Worm (Caenorhabditis elegans) whole organism, L4 larva: ENCODE results near the gene clec-78.
A peak's percentile ranks its signal among the peaks of the same experiment; 100 is the strongest.

Experiments
- D1046.2 ChIP-seq: fragments of 200-800 bp; sonication (Bioruptor generic); IDR thresholded peaks from 2 replicates; pipeline ENCODE4 v1.3.6; 2022; ENCODE audit warnings: missing genetic modification characterization, missing compliant biosample characterization
- F37D6.2 ChIP-seq: sonication (generic microtip); optimal IDR thresholded peaks from 2 replicates; lab custom pipeline; 2016; ENCODE audit warnings: mild to moderate bottlenecking, missing genetic modification characterization, missing compliant biosample characterization
- F44E2.7 ChIP-seq: fragments of 200-800 bp; sonication (Bioruptor generic); IDR thresholded peaks from 2 replicates; pipeline ENCODE4 v2.1.2; 2022; ENCODE audit warnings: missing genetic modification characterization, missing compliant biosample characterization
- T20F7.1 ChIP-seq: fragments of 200-800 bp; sonication (Bioruptor generic); optimal IDR thresholded peaks from 2 replicates; lab custom pipeline; 2018; ENCODE audit warnings: mild to moderate bottlenecking, missing genetic modification characterization, missing compliant biosample characterization
- Y48G9A.11 ChIP-seq: fragments of 200-800 bp; sonication (Bioruptor generic); IDR thresholded peaks from 2 replicates; pipeline ENCODE4 v1.3.6; 2022; ENCODE audit warnings: missing genetic modification reagents, missing genetic modification characterization, missing compliant biosample characterization
- Y75B8A.6 ChIP-seq: fragments of 200-800 bp; sonication (Bioruptor generic); IDR thresholded peaks from 2 replicates; pipeline ENCODE4 v1.3.6; 2022; ENCODE audit warnings: missing genetic modification reagents, missing genetic modification characterization, missing compliant biosample characterization
- ZK546.5 ChIP-seq, 2 experiments: sonication (generic microtip); optimal IDR thresholded peaks; 2 replicates each; lab custom pipeline; 2017; ENCODE audit warnings: missing biosample characterization in 2 of 2, missing genetic modification characterization in 2 of 2
- aha-1 ChIP-seq: fragments of 150-350 bp; peaks from one replicate; lab custom pipeline; 2014; ENCODE audit warnings: missing biosample characterization, missing genetic modification characterization
- arid-1 ChIP-seq: fragments of 200-800 bp; sonication (Bioruptor generic); conservative IDR thresholded peaks from 2 replicates; pipeline ENCODE4 v1.3.6; 2022; ENCODE audit warnings: missing genetic modification reagents, missing genetic modification characterization, missing compliant biosample characterization
- attf-4 ChIP-seq: sonication (generic microtip); optimal IDR thresholded peaks from 3 replicates; lab custom pipeline; 2017; ENCODE audit warnings: missing biosample characterization, missing genetic modification characterization
- ces-1 ChIP-seq: fragments of 150-350 bp; sonication (generic microtip); optimal IDR thresholded peaks from 4 replicates; lab custom pipeline; 2014; ENCODE audit warnings: missing biosample characterization, missing genetic modification reagents, missing genetic modification characterization
- ctbp-1 ChIP-seq: fragments of 200-800 bp; sonication (Bioruptor generic); IDR thresholded peaks from 2 replicates; pipeline ENCODE4 v1.3.6; 2022; ENCODE audit warnings: missing genetic modification reagents, missing genetic modification characterization, missing compliant biosample characterization
- daf-16 ChIP-seq, 3 experiments: sonication (generic microtip); optimal IDR thresholded peaks; 2 replicates each; lab custom pipeline; 2016 to 2017; ENCODE audit warnings: missing genetic modification characterization in 3 of 3, missing genetic modification reagents in 3 of 3, mild to moderate bottlenecking in 2 of 3, missing compliant biosample characterization in 2 of 3, missing biosample characterization in 1 of 3, moderate library complexity in 1 of 3
- dmd-6 ChIP-seq: fragments of 200-800 bp; sonication (Bioruptor generic); IDR thresholded peaks from 2 replicates; pipeline ENCODE4 v1.3.6; 2022; ENCODE audit warnings: missing genetic modification reagents, missing genetic modification characterization, missing compliant biosample characterization
- dmd-8 ChIP-seq: fragments of 200-800 bp; sonication (Bioruptor generic); IDR thresholded peaks from 2 replicates; pipeline ENCODE4 v1.3.6; 2022; ENCODE audit warnings: missing genetic modification characterization, missing compliant biosample characterization
- dpl-1 ChIP-seq: fragments of 150-350 bp; optimal IDR thresholded peaks from 2 replicates; lab custom pipeline; 2014; ENCODE audit warnings: missing biosample characterization, missing genetic modification reagents, missing genetic modification characterization
- dve-1 ChIP-seq: sonication (generic microtip); optimal IDR thresholded peaks from 2 replicates; lab custom pipeline; 2017; ENCODE audit warnings: antibody characterized with exemption, mild to moderate bottlenecking, missing genetic modification characterization, missing compliant biosample characterization; ENCODE audit not compliant: insufficient read depth
- egl-43 ChIP-seq: fragments of 200-800 bp; sonication (Bioruptor generic); IDR thresholded peaks from 2 replicates; pipeline ENCODE4 v1.3.6; 2022; ENCODE audit warnings: missing genetic modification reagents, missing genetic modification characterization, missing compliant biosample characterization
- fkh-10 ChIP-seq: fragments of 150-350 bp; optimal IDR thresholded peaks from 2 replicates; lab custom pipeline; 2014; ENCODE audit warnings: missing biosample characterization, missing genetic modification reagents, missing genetic modification characterization
- gei-8 ChIP-seq: fragments of 200-800 bp; sonication (Bioruptor generic); optimal IDR thresholded peaks from 2 replicates; lab custom pipeline; 2018; ENCODE audit warnings: mild to moderate bottlenecking, missing genetic modification characterization, missing compliant biosample characterization
- hlh-11 ChIP-seq: fragments of 200-800 bp; sonication (Bioruptor generic); optimal IDR thresholded peaks from 2 replicates; lab custom pipeline; 2018; ENCODE audit warnings: mild to moderate bottlenecking, missing genetic modification characterization, missing compliant biosample characterization
- hmg-1.1 ChIP-seq: fragments of 200-800 bp; sonication (Bioruptor generic); IDR thresholded peaks from 2 replicates; pipeline ENCODE4 v1.3.6; 2022; ENCODE audit warnings: missing genetic modification reagents, missing genetic modification characterization, missing compliant biosample characterization
- jun-1 ChIP-seq: fragments of 150-350 bp; optimal IDR thresholded peaks from 2 replicates; lab custom pipeline; 2014; ENCODE audit warnings: missing biosample characterization, missing genetic modification reagents, missing genetic modification characterization
- lin-29 ChIP-seq: fragments of 200-800 bp; sonication (Bioruptor generic); IDR thresholded peaks from 2 replicates; pipeline ENCODE4 v1.3.6; 2022; ENCODE audit warnings: missing genetic modification reagents, missing genetic modification characterization, missing compliant biosample characterization
- lin-39 ChIP-seq: fragments of 150-350 bp; optimal IDR thresholded peaks from 2 replicates; lab custom pipeline; 2014; ENCODE audit warnings: missing biosample characterization, missing genetic modification reagents, missing genetic modification characterization
- lsy-2 ChIP-seq, 2 experiments: fragments of 150-350 bp in 1 of 2; sonication (generic microtip) in 1 of 2; optimal IDR thresholded peaks; 2 replicates each; lab custom pipeline; 2014 to 2017; ENCODE audit warnings: missing biosample characterization in 2 of 2, missing genetic modification characterization in 2 of 2
- madf-9 ChIP-seq: fragments of 200-800 bp; sonication (Bioruptor generic); conservative IDR thresholded peaks from 2 replicates; pipeline ENCODE4 v1.3.6; 2022; ENCODE audit warnings: missing genetic modification reagents, missing genetic modification characterization, missing compliant biosample characterization
- mes-2 ChIP-seq: sonication (generic microtip); optimal IDR thresholded peaks from 2 replicates; lab custom pipeline; 2016; ENCODE audit warnings: missing genotype, mild to moderate bottlenecking, missing genetic modification characterization, missing compliant biosample characterization; ENCODE audit not compliant: poor library complexity, severe bottlenecking
- mxl-2 ChIP-seq: fragments of 200-800 bp; sonication (Bioruptor generic); conservative IDR thresholded peaks from 2 replicates; pipeline ENCODE4 v1.3.6; 2022; ENCODE audit warnings: missing genetic modification reagents, missing genetic modification characterization, missing compliant biosample characterization
- mxl-3 ChIP-seq: fragments of 200-800 bp; sonication (Bioruptor generic); optimal IDR thresholded peaks from 2 replicates; lab custom pipeline; 2018; ENCODE audit warnings: mild to moderate bottlenecking, missing genetic modification characterization, missing compliant biosample characterization
- nhr-10 ChIP-seq: fragments of 150-350 bp; optimal IDR thresholded peaks from 2 replicates; lab custom pipeline; 2014; ENCODE audit warnings: missing biosample characterization, missing genetic modification characterization
- nhr-237 ChIP-seq: sonication (generic microtip); optimal IDR thresholded peaks from 2 replicates; lab custom pipeline; 2017; ENCODE audit warnings: missing biosample characterization, missing genetic modification characterization
- nhr-25 ChIP-seq: sonication (generic microtip); optimal IDR thresholded peaks from 2 replicates; lab custom pipeline; 2017; ENCODE audit warnings: missing genetic modification characterization, mild to moderate bottlenecking, missing compliant biosample characterization, antibody characterized with exemption, moderate library complexity, borderline replicate concordance; ENCODE audit not compliant: insufficient read depth
- nhr-28 ChIP-seq: fragments of 150-350 bp; optimal IDR thresholded peaks from 2 replicates; lab custom pipeline; 2014; ENCODE audit warnings: missing biosample characterization, missing genetic modification characterization
- nhr-6 ChIP-seq: fragments of 150-350 bp; optimal IDR thresholded peaks from 2 replicates; lab custom pipeline; 2014; ENCODE audit warnings: missing biosample characterization, missing genetic modification characterization
- nhr-76 ChIP-seq: fragments of 150-350 bp; optimal IDR thresholded peaks from 2 replicates; lab custom pipeline; 2014; ENCODE audit warnings: missing biosample characterization, missing genetic modification characterization
- nhr-77 ChIP-seq: fragments of 150-350 bp; optimal IDR thresholded peaks from 2 replicates; lab custom pipeline; 2014; ENCODE audit warnings: missing biosample characterization, missing genetic modification characterization
- pha-4 ChIP-seq, 2 experiments: fragments of 150-350 bp in 1 of 2; fragments of 200-800 bp in 1 of 2; sonication (Bioruptor generic) in 1 of 2; IDR thresholded peaks in 1 of 2; optimal IDR thresholded peaks in 1 of 2; 2 replicates each; pipeline versions ENCODE4 v1.3.6 to Lab custom; 2014 to 2022; ENCODE audit warnings: missing genetic modification characterization in 2 of 2, missing genetic modification reagents in 2 of 2, missing biosample characterization in 1 of 2, missing compliant biosample characterization in 1 of 2
- php-3 ChIP-seq: fragments of 200-800 bp; sonication (Bioruptor generic); IDR thresholded peaks from 2 replicates; pipeline ENCODE4 v1.3.6; 2022; ENCODE audit warnings: missing genetic modification reagents, missing genetic modification characterization, missing compliant biosample characterization
- pqm-1 ChIP-seq: sonication (generic microtip); optimal IDR thresholded peaks from 2 replicates; lab custom pipeline; 2017; ENCODE audit warnings: missing biosample characterization, missing genetic modification characterization
- rbr-2 ChIP-seq: sonication (generic microtip); optimal IDR thresholded peaks from 2 replicates; lab custom pipeline; 2016; ENCODE audit warnings: missing genotype, missing genetic modification characterization, missing compliant biosample characterization
- saeg-2 ChIP-seq: fragments of 200-800 bp; sonication (Bioruptor generic); IDR thresholded peaks from 2 replicates; pipeline ENCODE4 v1.3.6; 2022; ENCODE audit warnings: missing genetic modification reagents, missing genetic modification characterization, missing compliant biosample characterization
- snpc-4 ChIP-seq: fragments of 150-350 bp; optimal IDR thresholded peaks from 2 replicates; lab custom pipeline; 2014; ENCODE audit warnings: missing biosample characterization, missing genetic modification characterization
- tra-1 ChIP-seq: fragments of 200-800 bp; sonication (Bioruptor generic); IDR thresholded peaks from 2 replicates; pipeline ENCODE4 v1.3.6; 2022; ENCODE audit warnings: missing genetic modification reagents, missing genetic modification characterization, missing compliant biosample characterization
- zfp-3 ChIP-seq: fragments of 200-800 bp; sonication (Bioruptor generic); conservative IDR thresholded peaks from 2 replicates; pipeline ENCODE4 v1.3.6; 2022; ENCODE audit warnings: missing genetic modification reagents, missing genetic modification characterization, missing compliant biosample characterization
- ztf-11 ChIP-seq: fragments of 150-350 bp; optimal IDR thresholded peaks from 2 replicates; lab custom pipeline; 2014; ENCODE audit warnings: missing biosample characterization, missing genetic modification characterization
- ztf-7 ChIP-seq: fragments of 150-350 bp; optimal IDR thresholded peaks from 2 replicates; lab custom pipeline; 2014; ENCODE audit warnings: missing biosample characterization, missing genetic modification characterization

Gene clec-78

DNA sequence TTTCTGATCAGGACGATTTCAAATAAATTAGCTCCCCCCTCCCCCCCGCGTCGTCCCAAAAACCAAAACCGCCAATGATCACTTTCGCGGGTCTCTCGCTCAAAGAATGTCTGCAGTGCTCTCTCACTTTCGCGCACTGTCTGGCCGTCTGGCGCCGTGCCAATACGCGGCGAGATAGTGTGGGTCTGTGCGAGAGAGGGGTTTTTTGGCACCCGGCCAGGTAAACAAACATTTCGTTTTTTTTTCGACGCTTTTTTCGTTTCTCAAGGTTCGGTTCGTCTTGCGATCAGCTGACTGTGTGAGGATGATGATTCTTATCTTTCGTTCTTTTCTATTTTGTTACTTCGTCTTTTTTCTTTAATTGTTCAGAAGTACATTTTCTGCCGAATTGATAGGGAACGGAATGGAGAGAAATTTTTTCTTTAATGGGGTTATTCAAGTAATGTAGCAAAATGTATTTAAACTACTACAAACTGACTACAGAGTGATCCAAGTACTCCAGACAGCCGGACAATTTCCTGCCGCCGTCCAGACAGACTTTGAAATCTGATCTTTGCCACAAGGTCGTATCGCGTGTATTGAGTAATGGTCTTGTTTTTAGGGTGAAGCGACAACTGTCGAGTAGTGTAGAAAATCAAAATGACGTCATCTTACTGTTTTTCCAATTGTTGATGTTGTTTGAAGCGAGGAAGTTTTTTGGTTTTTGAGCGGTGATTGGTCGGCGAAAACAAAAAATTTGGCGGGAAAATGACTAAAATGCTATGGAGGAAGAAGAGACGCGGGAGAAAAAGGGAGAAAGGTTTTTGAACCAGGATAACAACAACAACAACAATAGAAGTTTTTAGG, 35.5 kb downstream of the clec-78 start (continued):
- TF ChIP-seq ztf-7 (tag; lab: Kevin White, UChicago): no peak
- TF ChIP-seq ZK546.5 (tag; optimal IDR thresholded peaks at IDR 0.05; lab: Kevin White, UChicago): no peak
- TF ChIP-seq nhr-76 (tag; lab: Kevin White, UChicago): no peak
- TF ChIP-seq rbr-2 (tag; lab: Kevin White, UChicago): peak; percentile 54
- no peak for TF ChIP-seq F44E2.7
- no peak for TF ChIP-seq nhr-237 (tag; lab: Kevin White, UChicago)
- no peak for TF ChIP-seq Y48G9A.11 (GFP tag; lab: Robert Waterston, UW)
- peak; percentile 72 for TF ChIP-seq jun-1 (tag; lab: Kevin White, UChicago)
- TF ChIP-seq D1046.2 (GFP tag; lab: Robert Waterston, UW): no peak
- TF ChIP-seq madf-9 (GFP tag; lab: Robert Waterston, UW): no peak
- TF ChIP-seq hlh-11 (tag; lab: Kevin White, UChicago): peak; percentile 93
- TF ChIP-seq pqm-1 (tag; lab: Kevin White, UChicago): peak; percentile 20
- TF ChIP-seq mes-2 (tag; lab: Kevin White, UChicago): peak; percentile 80
- TF ChIP-seq gei-8 (GFP tag; lab: Kevin White, UChicago): peak; percentile 70
- no peak for TF ChIP-seq mxl-2
- TF ChIP-seq ztf-11 (tag; lab: Kevin White, UChicago): no peak
- TF ChIP-seq nhr-6 (tag; lab: Kevin White, UChicago): no peak
- TF ChIP-seq dve-1 (tag; lab: Kevin White, UChicago): peak; percentile 90
- no peak for TF ChIP-seq ces-1
- no peak for TF ChIP-seq fkh-10 (GFP tag; lab: Kevin White, UChicago)
- TF ChIP-seq dmd-8 (GFP tag; lab: Robert Waterston, UW): no peak
- TF ChIP-seq hmg-1.1: peak; percentile 70
- TF ChIP-seq attf-4 (tag; lab: Kevin White, UChicago): no peak
- peak; percentile 46 for TF ChIP-seq nhr-25
- TF ChIP-seq lsy-2 (tag; optimal IDR thresholded peaks at IDR 0.05; lab: Kevin White, UChicago): peak in 1 of 2 experiments; percentile 63
- peak; percentile 68 for TF ChIP-seq lin-29
- TF ChIP-seq F37D6.2: no peak
- TF ChIP-seq T20F7.1 (GFP tag; lab: Kevin White, UChicago): no peak
- peak; percentile 84 for TF ChIP-seq nhr-77 (tag; lab: Kevin White, UChicago)
- TF ChIP-seq pha-4 (GFP tag; IDR thresholded peaks at IDR 0.05; lab: Robert Waterston, UW): peak; percentile 79
- no peak for TF ChIP-seq pha-4 (tag; optimal IDR thresholded peaks at IDR 0.05; lab: Kevin White, UChicago)
- TF ChIP-seq saeg-2 (GFP tag; lab: Robert Waterston, UW): peak; percentile 14; the same call in 1 of the 2 replicates
- no peak for TF ChIP-seq lin-39 (tag; lab: Kevin White, UChicago)
- TF ChIP-seq snpc-4: no peak
- peak; percentile 5 for TF ChIP-seq mxl-3 (GFP tag; lab: Kevin White, UChicago)

DNA sequence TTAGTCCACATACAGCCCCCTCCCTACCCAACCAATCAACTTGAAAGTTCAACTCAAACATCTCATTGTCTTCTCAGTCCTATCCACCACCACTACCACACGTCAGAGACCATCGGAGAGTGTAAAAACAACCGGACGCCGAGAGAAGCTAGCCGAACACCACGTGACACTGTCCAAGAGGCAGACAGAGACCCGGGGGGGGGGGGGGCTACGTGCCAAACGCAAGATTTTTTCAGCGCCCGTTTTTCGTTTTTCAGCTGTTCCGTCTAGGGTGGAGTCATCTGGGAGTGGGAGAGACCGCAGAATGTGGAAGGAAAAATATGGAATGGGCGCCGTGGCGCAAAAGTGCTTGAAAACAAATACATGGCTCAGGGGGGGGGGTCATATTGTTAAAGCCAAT, 37.0 kb downstream of the clec-78 start:
- no peak for TF ChIP-seq gei-8 (GFP tag; lab: Kevin White, UChicago)
- TF ChIP-seq aha-1 (tag; lab: Kevin White, UChicago): peak; percentile 100
- TF ChIP-seq dve-1 (tag; lab: Kevin White, UChicago): peak; percentile 87
- no peak for TF ChIP-seq ztf-11 (tag; lab: Kevin White, UChicago)
- TF ChIP-seq Y75B8A.6 (GFP tag; lab: Robert Waterston, UW): no peak
- TF ChIP-seq zfp-3 (GFP tag; lab: Robert Waterston, UW): no peak
- peak; percentile 54 for TF ChIP-seq dmd-6 (GFP tag; lab: Robert Waterston, UW)
- TF ChIP-seq arid-1 (GFP tag; lab: Robert Waterston, UW): 0 out of 2 replicates have a peak, but pooled peaks have one; percentile 33
- no peak for TF ChIP-seq php-3 (GFP tag; lab: Robert Waterston, UW)
- TF ChIP-seq ctbp-1: peak; percentile 56; the same call in 1 of the 2 replicates
- 0 out of 2 replicates have a peak, but pooled peaks have one; percentile 29 for TF ChIP-seq pha-4 (GFP tag; IDR thresholded peaks at IDR 0.05; lab: Robert Waterston, UW)
- no peak for TF ChIP-seq pha-4 (tag; optimal IDR thresholded peaks at IDR 0.05; lab: Kevin White, UChicago)
- TF ChIP-seq nhr-28: peak; percentile 22
- TF ChIP-seq dpl-1: peak; percentile 0
- 0 out of 2 replicates have a peak, but pooled peaks have one; percentile 61 for TF ChIP-seq tra-1
- no peak for TF ChIP-seq nhr-10
- peak; percentile 22 for TF ChIP-seq jun-1 (tag; lab: Kevin White, UChicago)
- peak; percentile 36; the same call in 1 of the 2 replicates for TF ChIP-seq egl-43 (GFP tag; lab: Robert Waterston, UW)
- TF ChIP-seq daf-16 (GFP tag; optimal IDR thresholded peaks at IDR 0.05; lab: Kevin White, UChicago): peak in 1 of 2 experiments; percentile 78
- no peak for TF ChIP-seq daf-16 (tag; optimal IDR thresholded peaks at IDR 0.05; lab: Kevin White, UChicago)
